Worm (Caenorhabditis elegans): ENCODE data around the gene F23D12.7.

- TF ChIP-seq fos-1 (tag; optimal IDR thresholded peaks at IDR 0.05) (no peak), nhr-237 (tag; optimal IDR thresholded peaks at IDR 0.05) (no peak), fkh-10 (GFP tag; optimal IDR thresholded peaks at IDR 0.05) (no peak), unc-62 (GFP tag; optimal IDR thresholded peaks at IDR 0.05) (no peak), jun-1 (tag; optimal IDR thresholded peaks at IDR 0.05) (no peak), swsn-7 (tag; optimal IDR thresholded peaks at IDR 0.05) (no peak), lin-13 (GFP tag; optimal IDR thresholded peaks at IDR 0.05) (no peak), snpc-4 (tag; optimal IDR thresholded peaks at IDR 0.05) (no peak), tlp-1 (tag; optimal IDR thresholded peaks at IDR 0.05) (no peak), lin-39 (tag; optimal IDR thresholded peaks at IDR 0.05) (no peak), mdl-1 (tag; optimal IDR thresholded peaks at IDR 0.05) (no peak)
Observed at ce11 chrX:14428052-14428451, 25.6 kb downstream of the F23D12.7 start, which contains the start of gene F23D12.1.

All from whole organism, L1 larva.